Fruit fly (Drosophila melanogaster): ENCODE measurements around the gene Fuca.
A peak's percentile ranks its signal among the peaks of the same experiment; 100 is the strongest.

Gene Fuca

dm6 chr3L:11491222-11491873, 31.2 kb downstream of the Fuca start (continued):
- TF ChIP-seq CG17612 (GFP tag; IDR thresholded peaks at IDR 0.05) (0 out of 2 replicates have a peak, but pooled peaks have one; percentile 11), hb (GFP tag; IDR thresholded peaks at IDR 0.05; ENCODE audit: partially characterized antibody) (no peak), E2f2 (GFP tag; IDR thresholded peaks at IDR 0.05) (no peak; the same call in 1 of the 2 replicates), H15 (GFP tag; IDR thresholded peaks at IDR 0.05) (peak; percentile 68; the same call in 2 of the 3 replicates), CG11504 (tag; optimal IDR thresholded peaks at IDR 0.05) (peak; percentile 72), nau (GFP tag; optimal IDR thresholded peaks at IDR 0.05) (peak; percentile 20), Dek (tag; optimal IDR thresholded peaks at IDR 0.05) (peak; percentile 42), C15 (GFP tag; IDR thresholded peaks at IDR 0.05) (no peak), Ssrp (tag; optimal IDR thresholded peaks at IDR 0.05) (peak; percentile 53), fd96Cb (tag; optimal IDR thresholded peaks at IDR 0.05) (peak; percentile 50), Fer3 (tag; optimal IDR thresholded peaks at IDR 0.05) (peak; percentile 72), CG32532 (GFP tag; IDR thresholded peaks at IDR 0.05) (peak; percentile 81), prd (optimal IDR thresholded peaks at IDR 0.05) (no peak), prd (GFP tag; IDR thresholded peaks at IDR 0.05) (peak; percentile 85), insv (GFP tag; optimal IDR thresholded peaks at IDR 0.05) (no peak), pb (GFP tag; optimal IDR thresholded peaks at IDR 0.05) (no peak), Bgb (GFP tag; IDR thresholded peaks at IDR 0.05; ENCODE audit: partially characterized antibody) (no peak; the same call in 1 of the 2 replicates), eve (GFP tag; optimal IDR thresholded peaks at IDR 0.05) (no peak), Chrac-16 (GFP tag; optimal IDR thresholded peaks at IDR 0.05) (peak; percentile 52), Poxn (GFP tag; IDR thresholded peaks at IDR 0.05) (no peak), CG14441 (GFP tag; IDR thresholded peaks at IDR 0.05) (peak; percentile 78), Mrtf (GFP tag; IDR thresholded peaks at IDR 0.05) (no peak; the same call in 2 of the 3 replicates), CG8924 (tag; optimal IDR thresholded peaks at IDR 0.05) (peak; percentile 54), CG31224 (GFP tag; IDR thresholded peaks at IDR 0.05) (peak; percentile 37; the same call in 1 of the 2 replicates), bowl (GFP tag; IDR thresholded peaks at IDR 0.05) (no peak), CG1233 (GFP tag; optimal IDR thresholded peaks at IDR 0.05) (no peak), gcm2 (GFP tag; optimal IDR thresholded peaks at IDR 0.05) (no peak), CG2712 (tag; optimal IDR thresholded peaks at IDR 0.05) (peak; percentile 70), CG9437 (GFP tag; optimal IDR thresholded peaks at IDR 0.05) (peak; percentile 43), Dip2 (GFP tag; IDR thresholded peaks at IDR 0.05) (no peak), schlank (tag; optimal IDR thresholded peaks at IDR 0.05) (peak; percentile 8), HLH54F (GFP tag; optimal IDR thresholded peaks at IDR 0.05) (no peak), CG12942 (GFP tag; optimal IDR thresholded peaks at IDR 0.05) (peak; percentile 29), knrl (GFP tag; IDR thresholded peaks at IDR 0.05; ENCODE audit: partially characterized antibody) (no peak), Ets97D (GFP tag; optimal IDR thresholded peaks at IDR 0.05) (peak; percentile 18), CG7745 (tag; optimal IDR thresholded peaks at IDR 0.05) (no peak), Antp (GFP tag; optimal IDR thresholded peaks at IDR 0.05) (peak; percentile 24), HLH3B (GFP tag; IDR thresholded peaks at IDR 0.05) (peak; percentile 71), twi (tag; optimal IDR thresholded peaks at IDR 0.05) (no peak), CG3847 (GFP tag; IDR thresholded peaks at IDR 0.05) (peak; percentile 64), CG11695 (GFP tag; IDR thresholded peaks at IDR 0.05) (peak; percentile 52), bbx (GFP tag; IDR thresholded peaks at IDR 0.05; ENCODE audit: partially characterized antibody) (no peak), peb (GFP tag; IDR thresholded peaks at IDR 0.05) (0 out of 2 replicates have a peak, but pooled peaks have one; percentile 12), CG2116 (GFP tag; optimal IDR thresholded peaks at IDR 0.05) (no peak), p53 (GFP tag; optimal IDR thresholded peaks at IDR 0.05) (no peak), cato (GFP tag; optimal IDR thresholded peaks at IDR 0.05; ENCODE audit: borderline replicate concordance) (no peak), CG13296 (GFP tag; optimal IDR thresholded peaks at IDR 0.05) (peak; percentile 47), cad (GFP tag; optimal IDR thresholded peaks at IDR 0.05) (no peak), ranshi (GFP tag; IDR thresholded peaks at IDR 0.05) (peak; percentile 72; the same call in 1 of the 2 replicates), Hr39 (optimal IDR thresholded peaks at IDR 0.05) (no peak), NC2α (GFP tag; optimal IDR thresholded peaks at IDR 0.05) (no peak)
